Worm (Caenorhabditis elegans) whole organism, young adult: ENCODE results near the gene isp-1.

Source experiments
- B0035.1 ChIP-seq: sonication (generic microtip); optimal IDR thresholded peaks from 2 replicates; lab custom pipeline; 2016; ENCODE audit warnings: missing genetic modification characterization, mild to moderate bottlenecking, missing compliant biosample characterization, missing genotype, missing genetic modification reagents
- B0336.3 ChIP-seq: fragments of 200-800 bp; sonication (Bioruptor generic); IDR thresholded peaks from 2 replicates; pipeline ENCODE4 v1.3.6; 2022; ENCODE audit warnings: missing genetic modification characterization, missing compliant biosample characterization
- D2030.7 ChIP-seq: fragments of 200-800 bp; sonication (Bioruptor generic); IDR thresholded peaks from 2 replicates; pipeline ENCODE4 v1.3.6; 2022; ENCODE audit warnings: missing genetic modification reagents, missing genetic modification characterization, missing compliant biosample characterization
- F23B12.7 ChIP-seq: sonication (generic microtip); optimal IDR thresholded peaks from 2 replicates; lab custom pipeline; 2017; ENCODE audit warnings: missing genetic modification characterization, mild to moderate bottlenecking, missing compliant biosample characterization, antibody characterized with exemption, moderate library complexity; ENCODE audit not compliant: insufficient read depth
- F33H1.4 ChIP-seq: fragments of 200-800 bp; sonication (Bioruptor generic); IDR thresholded peaks from 2 replicates; pipeline ENCODE4 v1.3.6; 2022; ENCODE audit warnings: missing genetic modification reagents, missing genetic modification characterization, missing compliant biosample characterization
- K12H6.12 ChIP-seq: fragments of 200-800 bp; sonication (Bioruptor generic); optimal IDR thresholded peaks from 2 replicates; lab custom pipeline; 2018; ENCODE audit warnings: mild to moderate bottlenecking, missing genetic modification characterization, missing compliant biosample characterization
- T26A5.8 ChIP-seq: sonication (generic microtip); optimal IDR thresholded peaks from 2 replicates; lab custom pipeline; 2016; ENCODE audit warnings: missing genetic modification characterization, missing compliant biosample characterization
- Y53G8AR.9 ChIP-seq: fragments of 200-800 bp; sonication (Bioruptor generic); conservative IDR thresholded peaks from 2 replicates; pipeline ENCODE4 v1.3.6; 2022; ENCODE audit warnings: missing genetic modification reagents, missing genetic modification characterization, missing compliant biosample characterization
- atf-7 ChIP-seq: sonication (generic microtip); optimal IDR thresholded peaks from 2 replicates; lab custom pipeline; 2017; ENCODE audit warnings: mild to moderate bottlenecking, missing genetic modification characterization, missing compliant biosample characterization
- attf-3 ChIP-seq: fragments of 200-800 bp; sonication (Bioruptor generic); conservative IDR thresholded peaks from 2 replicates; pipeline ENCODE4 v1.3.6; 2022; ENCODE audit warnings: missing genetic modification reagents, missing genetic modification characterization, missing compliant biosample characterization
- bed-1 ChIP-seq: fragments of 200-800 bp; sonication (Bioruptor generic); IDR thresholded peaks from 2 replicates; pipeline ENCODE4 v1.3.6; 2022; ENCODE audit warnings: missing genetic modification reagents, missing genetic modification characterization, missing compliant biosample characterization
- bed-2 ChIP-seq: fragments of 200-800 bp; sonication (Bioruptor generic); IDR thresholded peaks from 2 replicates; pipeline ENCODE4 v1.3.6; 2022; ENCODE audit warnings: missing genetic modification reagents, missing genetic modification characterization, missing compliant biosample characterization
- ccch-3 ChIP-seq: fragments of 200-800 bp; sonication (Bioruptor generic); optimal IDR thresholded peaks from 2 replicates; lab custom pipeline; 2018; ENCODE audit warnings: mild to moderate bottlenecking, missing genetic modification characterization, missing compliant biosample characterization
- ceh-40 ChIP-seq: fragments of 200-800 bp; sonication (Bioruptor generic); IDR thresholded peaks from 2 replicates; pipeline ENCODE4 v1.3.6; 2022; ENCODE audit warnings: missing genetic modification characterization, missing compliant biosample characterization
- ceh-58 ChIP-seq: fragments of 200-800 bp; sonication (Bioruptor generic); IDR thresholded peaks from 2 replicates; pipeline ENCODE4 v1.3.6; 2022; ENCODE audit warnings: missing genetic modification characterization, missing compliant biosample characterization
- chd-7 ChIP-seq: sonication (generic microtip); optimal IDR thresholded peaks from 2 replicates; lab custom pipeline; 2016; ENCODE audit warnings: mild to moderate bottlenecking, missing genetic modification characterization, moderate library complexity, missing compliant biosample characterization
- dox-1 ChIP-seq: fragments of 200-800 bp; sonication (Bioruptor generic); IDR thresholded peaks from 2 replicates; pipeline ENCODE4 v1.3.6; 2022; ENCODE audit warnings: missing genetic modification reagents, missing genetic modification characterization, missing compliant biosample characterization
- egl-44 ChIP-seq: fragments of 200-800 bp; sonication (Bioruptor generic); IDR thresholded peaks from 2 replicates; pipeline ENCODE4 v1.3.6; 2022; ENCODE audit warnings: missing genetic modification reagents, missing genetic modification characterization, missing compliant biosample characterization
- ets-4 ChIP-seq: fragments of 200-800 bp; sonication (Bioruptor generic); optimal IDR thresholded peaks from 2 replicates; lab custom pipeline; 2018; ENCODE audit warnings: mild to moderate bottlenecking, missing genetic modification characterization, missing compliant biosample characterization
- hmg-1.2 ChIP-seq: fragments of 200-800 bp; sonication (Bioruptor generic); IDR thresholded peaks from 2 replicates; pipeline ENCODE4 v1.3.6; 2022; ENCODE audit warnings: missing genetic modification reagents, missing genetic modification characterization, missing compliant biosample characterization
- hmg-20 ChIP-seq: fragments of 200-800 bp; sonication (Bioruptor generic); IDR thresholded peaks from 2 replicates; pipeline ENCODE4 v1.3.6; 2022; ENCODE audit warnings: missing genetic modification reagents, missing genetic modification characterization, missing compliant biosample characterization
- hrde-1 ChIP-seq: sonication (generic microtip); optimal IDR thresholded peaks from 2 replicates; lab custom pipeline; 2016; ENCODE audit warnings: missing genetic modification characterization, mild to moderate bottlenecking, missing compliant biosample characterization, moderate library complexity, missing genotype, missing genetic modification reagents, borderline replicate concordance
- hsf-1 ChIP-seq: fragments of 200-800 bp; sonication (Bioruptor generic); IDR thresholded peaks from 2 replicates; pipeline ENCODE4 v1.3.6; 2022; ENCODE audit warnings: missing genetic modification reagents, missing genetic modification characterization, missing compliant biosample characterization
- let-607 ChIP-seq, 2 experiments: fragments of 200-800 bp in 1 of 2; sonication (Bioruptor generic) in 1 of 2; sonication (generic microtip) in 1 of 2; optimal IDR thresholded peaks; 2 replicates each; lab custom pipeline; 2016 to 2018; ENCODE audit warnings: mild to moderate bottlenecking in 2 of 2, missing compliant biosample characterization in 2 of 2, missing genetic modification characterization in 2 of 2, moderate library complexity in 2 of 2, missing genotype in 1 of 2
- lin-40 ChIP-seq: sonication (generic microtip); optimal IDR thresholded peaks from 2 replicates; lab custom pipeline; 2016; ENCODE audit warnings: missing genetic modification characterization, mild to moderate bottlenecking, missing compliant biosample characterization, missing genotype, missing genetic modification reagents
- lin-54 ChIP-seq: fragments of 200-800 bp; sonication (Bioruptor generic); optimal IDR thresholded peaks from 2 replicates; lab custom pipeline; 2018; ENCODE audit warnings: mild to moderate bottlenecking, missing genetic modification characterization, missing compliant biosample characterization
- lsl-1 ChIP-seq: fragments of 200-800 bp; sonication (Bioruptor generic); optimal IDR thresholded peaks from 2 replicates; lab custom pipeline; 2018; ENCODE audit warnings: mild to moderate bottlenecking, missing genetic modification characterization, moderate library complexity, missing compliant biosample characterization
- lsy-27 ChIP-seq: sonication (generic microtip); optimal IDR thresholded peaks from 2 replicates; lab custom pipeline; 2017; ENCODE audit warnings: missing genetic modification characterization, mild to moderate bottlenecking, missing compliant biosample characterization, antibody characterized with exemption, missing genotype, borderline replicate concordance; ENCODE audit not compliant: insufficient read depth
- madf-8 ChIP-seq: fragments of 200-800 bp; sonication (Bioruptor generic); conservative IDR thresholded peaks from 2 replicates; pipeline ENCODE4 v1.3.6; 2022; ENCODE audit warnings: missing genetic modification reagents, missing genetic modification characterization, missing compliant biosample characterization
- mel-28 ChIP-seq: sonication (generic microtip); optimal IDR thresholded peaks from 2 replicates; lab custom pipeline; 2016; ENCODE audit warnings: borderline replicate concordance, mild to moderate bottlenecking, missing genetic modification characterization, missing compliant biosample characterization
- nfya-2 ChIP-seq: fragments of 200-800 bp; sonication (Bioruptor generic); IDR thresholded peaks from 2 replicates; pipeline ENCODE4 v1.3.6; 2022; ENCODE audit warnings: missing genetic modification reagents, missing genetic modification characterization, missing compliant biosample characterization
- nfyb-1 ChIP-seq: fragments of 200-800 bp; sonication (Bioruptor generic); IDR thresholded peaks from 2 replicates; pipeline ENCODE4 v1.3.6; 2022; ENCODE audit warnings: missing genetic modification reagents, missing genetic modification characterization, missing compliant biosample characterization
- nhr-80 ChIP-seq: sonication (generic microtip); optimal IDR thresholded peaks from 2 replicates; lab custom pipeline; 2016; ENCODE audit warnings: missing genetic modification characterization, missing compliant biosample characterization
- rec-8 ChIP-seq, 2 experiments: sonication (generic microtip); optimal IDR thresholded peaks; 2 replicates each; lab custom pipeline; 2016; ENCODE audit warnings: mild to moderate bottlenecking in 2 of 2, missing genetic modification characterization in 2 of 2, missing genetic modification reagents in 2 of 2, missing genotype in 2 of 2, missing biosample characterization in 1 of 2, missing compliant biosample characterization in 1 of 2, moderate library complexity in 1 of 2
- rpc-1 ChIP-seq, 2 experiments: fragments of 150-350 bp in 1 of 2; sonication (generic microtip) in 1 of 2; optimal IDR thresholded peaks; 2 replicates each; lab custom pipeline; 2014 to 2018; ENCODE audit warnings: missing biosample characterization in 1 of 2, missing genetic modification characterization in 1 of 2, missing genetic modification reagents in 1 of 2, missing genotype in 1 of 2
- unc-130 ChIP-seq: sonication (generic microtip); optimal IDR thresholded peaks from 2 replicates; lab custom pipeline; 2016; ENCODE audit warnings: missing genetic modification reagents, missing genetic modification characterization, missing compliant biosample characterization
- ztf-18 ChIP-seq: sonication (generic microtip); optimal IDR thresholded peaks from 2 replicates; lab custom pipeline; 2016; ENCODE audit warnings: missing genotype, mild to moderate bottlenecking, missing genetic modification characterization, missing compliant biosample characterization
- ztf-22 ChIP-seq: fragments of 200-800 bp; sonication (Bioruptor generic); optimal IDR thresholded peaks from 2 replicates; lab custom pipeline; 2018; ENCODE audit warnings: mild to moderate bottlenecking, missing genetic modification characterization, moderate library complexity, missing compliant biosample characterization

Gene isp-1

ce11 chrIV:8153163-8153562, 17.3 kb upstream of the isp-1 start:
- TF ChIP-seq ccch-3 (GFP tag; lab: Kevin White, UChicago) = no peak
- no peak for TF ChIP-seq F23B12.7
- TF ChIP-seq ceh-58 (GFP tag; lab: Robert Waterston, UW) = no peak
- TF ChIP-seq rec-8 (tag; optimal IDR thresholded peaks at IDR 0.05; lab: Kevin White, UChicago) = no peak
- TF ChIP-seq unc-130 (GFP tag; lab: Kevin White, UChicago) = no peak
- no peak for TF ChIP-seq K12H6.12
- TF ChIP-seq chd-7 (tag; lab: Kevin White, UChicago) = no peak
- 0 out of 2 replicates have a peak, but pooled peaks have one; percentile 10 for TF ChIP-seq hmg-1.2

DNA sequence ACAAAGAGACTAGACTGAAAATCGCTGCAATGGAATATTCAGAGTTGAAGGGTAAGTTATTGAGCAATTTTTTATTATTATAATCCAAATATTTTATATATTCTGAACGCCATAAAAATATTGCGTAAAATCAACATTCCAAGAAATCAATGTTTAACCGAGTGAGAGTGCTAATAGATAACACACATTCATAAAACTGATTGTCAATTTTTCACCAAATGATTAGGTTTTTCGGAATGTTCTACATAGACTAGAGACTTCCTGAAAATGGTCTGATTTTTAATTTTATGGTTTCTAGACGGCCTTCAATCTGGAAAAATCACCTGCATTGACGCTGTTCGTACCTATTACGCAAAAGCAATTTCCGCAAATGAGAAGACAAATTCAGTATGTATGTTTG, 16.8 kb upstream of the isp-1 start:
- no peak for TF ChIP-seq F33H1.4 (GFP tag; lab: Robert Waterston, UW)
- TF ChIP-seq egl-44 (GFP tag; lab: Robert Waterston, UW) = no peak
- no peak for TF ChIP-seq attf-3 (GFP tag; lab: Robert Waterston, UW)
- TF ChIP-seq madf-8 (GFP tag; lab: Robert Waterston, UW) = no peak
- TF ChIP-seq rpc-1 (optimal IDR thresholded peaks at IDR 0.05; lab: Kevin White, UChicago) = no peak
- no peak for TF ChIP-seq rpc-1 (tag; optimal IDR thresholded peaks at IDR 0.05; lab: Kevin White, UChicago)
- TF ChIP-seq ceh-40 (GFP tag; lab: Robert Waterston, UW) = no peak
- 0 out of 2 replicates have a peak, but pooled peaks have one; percentile 13 for TF ChIP-seq nfyb-1
- TF ChIP-seq nfya-2 = no peak
- no peak for TF ChIP-seq lin-40 (tag; lab: Kevin White, UChicago)
- peak; percentile 16 for TF ChIP-seq nhr-80 (tag; lab: Kevin White, UChicago)
- no peak for TF ChIP-seq hrde-1 (tag; lab: Kevin White, UChicago)
- no peak for TF ChIP-seq hsf-1 (GFP tag; lab: Robert Waterston, UW)
- no peak for TF ChIP-seq dox-1 (GFP tag; lab: Robert Waterston, UW)
- no peak for TF ChIP-seq K12H6.12
- TF ChIP-seq mel-28 (tag; lab: Kevin White, UChicago) = no peak
- TF ChIP-seq Y53G8AR.9 = no peak
- no peak for TF ChIP-seq ztf-18

ce11 chrIV:8152145-8152544, 16.3 kb upstream of the isp-1 start, which contains the start of gene faah-2:
Gene faah-2 (plus strand): TSS chrIV:8152445.
- no peak for TF ChIP-seq unc-130 (GFP tag; lab: Kevin White, UChicago)
- no peak for TF ChIP-seq D2030.7 (GFP tag; lab: Robert Waterston, UW)
- TF ChIP-seq B0336.3 = no peak
- no peak for TF ChIP-seq T26A5.8 (tag; lab: Kevin White, UChicago)
- TF ChIP-seq lin-54 (GFP tag; lab: Kevin White, UChicago) = no peak
- TF ChIP-seq ets-4 (GFP tag; lab: Kevin White, UChicago) = no peak
- no peak for TF ChIP-seq ztf-22 (GFP tag; lab: Kevin White, UChicago)
- no peak for TF ChIP-seq ztf-18
- TF ChIP-seq ccch-3 (GFP tag; lab: Kevin White, UChicago) = no peak
- TF ChIP-seq B0035.1 = no peak
- TF ChIP-seq lsy-27 = no peak
- no peak for TF ChIP-seq atf-7
- TF ChIP-seq hmg-20 (GFP tag; lab: Robert Waterston, UW) = no peak
- TF ChIP-seq bed-2 (GFP tag; lab: Robert Waterston, UW) = no peak
- no peak for TF ChIP-seq bed-1 (GFP tag; lab: Robert Waterston, UW)
- no peak for TF ChIP-seq let-607 (tag; optimal IDR thresholded peaks at IDR 0.05; lab: Kevin White, UChicago)
- TF ChIP-seq lsl-1 (GFP tag; lab: Kevin White, UChicago) = no peak
- no peak for TF ChIP-seq madf-8 (GFP tag; lab: Robert Waterston, UW)
- TF ChIP-seq, all 124 proteins: peak for 0
